Fruit fly (Drosophila melanogaster): ENCODE measurements around the gene gogo.

dm6 chr3L:20275235-20275634 is 19.7 kb downstream of the gogo start, which contains the start of gene CG17122:
- TF ChIP-seq CG3032 (tag; optimal IDR thresholded peaks at IDR 0.05) (no peak), eg (GFP tag; IDR thresholded peaks at IDR 0.05) (no peak), Gug (GFP tag; IDR thresholded peaks at IDR 0.05) (no peak), Sox15 (GFP tag; optimal IDR thresholded peaks at IDR 0.05) (no peak), CG6854 (GFP tag; optimal IDR thresholded peaks at IDR 0.05) (no peak), cyc (GFP tag; optimal IDR thresholded peaks at IDR 0.05) (no peak), CG10669 (GFP tag; optimal IDR thresholded peaks at IDR 0.05) (no peak), acj6 (GFP tag; optimal IDR thresholded peaks at IDR 0.05) (no peak), CG6276 (GFP tag; optimal IDR thresholded peaks at IDR 0.05) (no peak), CG11294 (GFP tag; IDR thresholded peaks at IDR 0.05) (no peak), CG8632 (GFP tag; optimal IDR thresholded peaks at IDR 0.05) (no peak), Hr4 (GFP tag; optimal IDR thresholded peaks at IDR 0.05) (no peak), CG3919 (GFP tag; optimal IDR thresholded peaks at IDR 0.05) (no peak)
